Fruit fly (Drosophila melanogaster) whole organism, embryonic: Measurements from ENCODE around the gene Dlc90F.

Experiments used
- CG10267 ChIP-seq: fragments of 200-800 bp; sonication (Bioruptor generic); optimal IDR thresholded peaks from 2 replicates; lab custom pipeline; 2018; ENCODE audit warnings: missing biosample characterization, mild to moderate bottlenecking, missing genetic modification characterization, moderate library complexity
- CG11723 ChIP-seq: fragments of 200-800 bp; sonication (Bioruptor generic); optimal IDR thresholded peaks from 2 replicates; lab custom pipeline; 2017; ENCODE audit warnings: missing biosample characterization, mild to moderate bottlenecking, missing genetic modification characterization
- CG12071 ChIP-seq: fragments of 200-800 bp; sonication (Bioruptor generic); optimal IDR thresholded peaks from 3 replicates; lab custom pipeline; 2018; ENCODE audit warnings: missing biosample characterization, mild to moderate bottlenecking, missing genetic modification characterization
- CG12744 ChIP-seq: fragments of 200-800 bp; sonication (Bioruptor generic); optimal IDR thresholded peaks from 2 replicates; lab custom pipeline; 2016; ENCODE audit warnings: missing biosample characterization, missing genetic modification characterization
- CG13123 ChIP-seq: fragments of 200-800 bp; sonication (Bioruptor generic); optimal IDR thresholded peaks from 2 replicates; lab custom pipeline; 2016; ENCODE audit warnings: missing biosample characterization, missing genetic modification characterization
- CG13624 ChIP-seq: fragments of 200-800 bp; sonication (Bioruptor generic); optimal IDR thresholded peaks from 2 replicates; lab custom pipeline; 2016; ENCODE audit warnings: missing biosample characterization, missing genetic modification characterization
- CG13775 ChIP-seq: fragments of 200-800 bp; sonication (Bioruptor generic); optimal IDR thresholded peaks from 3 replicates; lab custom pipeline; 2017; ENCODE audit warnings: missing biosample characterization, mild to moderate bottlenecking, missing genetic modification characterization
- CG15479 ChIP-seq: fragments of 200-800 bp; sonication (Bioruptor generic); optimal IDR thresholded peaks from 3 replicates; lab custom pipeline; 2019; ENCODE audit warnings: missing biosample characterization, mild to moderate bottlenecking, missing genetic modification characterization, moderate library complexity
- CG17359 ChIP-seq: fragments of 200-800 bp; sonication (Bioruptor generic); optimal IDR thresholded peaks from 3 replicates; lab custom pipeline; 2018; ENCODE audit warnings: missing biosample characterization, mild to moderate bottlenecking, missing genetic modification characterization, moderate library complexity
- CG17361 ChIP-seq: fragments of 200-800 bp; sonication (Bioruptor generic); IDR thresholded peaks from 3 replicates; pipeline ENCODE4 v1.3.6; 2022; ENCODE audit warnings: missing biosample characterization, missing genetic modification characterization
- CG18011 ChIP-seq: fragments of 200-800 bp; sonication (Bioruptor generic); optimal IDR thresholded peaks from 2 replicates; lab custom pipeline; 2017; ENCODE audit warnings: missing biosample characterization, missing genetic modification characterization, mild to moderate bottlenecking, moderate library complexity, missing genotype
- CG2116 ChIP-seq: fragments of 200-800 bp; sonication (Bioruptor generic); optimal IDR thresholded peaks from 3 replicates; lab custom pipeline; 2018; ENCODE audit warnings: missing biosample characterization, mild to moderate bottlenecking, missing genetic modification characterization
- CG2199 ChIP-seq: fragments of 200-800 bp; sonication (Bioruptor generic); IDR thresholded peaks from 3 replicates; pipeline ENCODE4 v1.3.6; 2022; ENCODE audit warnings: missing biosample characterization, missing genetic modification characterization
- CG30403 ChIP-seq: fragments of 200-800 bp; sonication (Bioruptor generic); optimal IDR thresholded peaks from 3 replicates; lab custom pipeline; 2016; ENCODE audit warnings: missing biosample characterization, missing genetic modification characterization
- CG4328 ChIP-seq: fragments of 200-800 bp; sonication (Bioruptor generic); optimal IDR thresholded peaks from 3 replicates; lab custom pipeline; 2017; ENCODE audit warnings: missing biosample characterization, missing genetic modification reagents, missing genetic modification characterization
- CG5245 ChIP-seq: fragments of 200-800 bp; sonication (Bioruptor generic); optimal IDR thresholded peaks from 3 replicates; lab custom pipeline; 2016; ENCODE audit warnings: missing biosample characterization, missing genetic modification characterization
- CG6813 ChIP-seq: fragments of 200-800 bp; sonication (Bioruptor generic); optimal IDR thresholded peaks from 2 replicates; lab custom pipeline; 2017; ENCODE audit warnings: missing biosample characterization, missing genetic modification characterization, mild to moderate bottlenecking, moderate library complexity, missing genetic modification reagents
- CG8359 ChIP-seq: fragments of 200-800 bp; sonication (Bioruptor generic); optimal IDR thresholded peaks from 2 replicates; lab custom pipeline; 2017; ENCODE audit warnings: missing biosample characterization, mild to moderate bottlenecking, missing genetic modification characterization, borderline replicate concordance
- CG9932 ChIP-seq: fragments of 200-800 bp; sonication (Bioruptor generic); IDR thresholded peaks from 2 replicates; pipeline ENCODE4 v1.3.6; 2022; ENCODE audit warnings: missing biosample characterization, missing genetic modification characterization
- Dll ChIP-seq: fragments of 200-800 bp; sonication (Bioruptor generic); IDR thresholded peaks from 4 replicates; pipeline ENCODE4 v1.3.6; 2022; ENCODE audit warnings: missing biosample characterization, missing genetic modification characterization; ENCODE audit not compliant: partially characterized antibody
- Eip74EF ChIP-seq, 2 experiments: fragments of 200-800 bp in 1 of 2; fragments of >200 bp in 1 of 2; sonication (Bioruptor generic) in 1 of 2; optimal IDR thresholded peaks; 2 replicates each; lab custom pipeline; 2017 to 2019; ENCODE audit warnings: missing biosample characterization in 2 of 2, missing genetic modification characterization in 2 of 2, mild to moderate bottlenecking in 1 of 2, moderate library complexity in 1 of 2
- Elba2 ChIP-seq: fragments of 200-800 bp; sonication (Bioruptor generic); optimal IDR thresholded peaks from 3 replicates; lab custom pipeline; 2016; ENCODE audit warnings: missing biosample characterization, missing genetic modification characterization
- Ets65A ChIP-seq: fragments of 200-800 bp; sonication (Bioruptor generic); peaks from one replicate; lab custom pipeline; 2016; ENCODE audit warnings: missing biosample characterization, missing genetic modification characterization
- HLH4C ChIP-seq: fragments of 200-800 bp; sonication (Bioruptor generic); IDR thresholded peaks from 3 replicates; pipeline ENCODE4 v1.3.6; 2022; ENCODE audit warnings: missing biosample characterization, missing genetic modification characterization; ENCODE audit not compliant: partially characterized antibody
- Hand ChIP-seq: fragments of 200-800 bp; sonication (Bioruptor generic); optimal IDR thresholded peaks from 2 replicates; lab custom pipeline; 2017; ENCODE audit warnings: mild to moderate bottlenecking, missing biosample characterization, missing genetic modification reagents, missing genetic modification characterization
- Hmx ChIP-seq: fragments of 200-800 bp; sonication (Bioruptor generic); optimal IDR thresholded peaks from 2 replicates; lab custom pipeline; 2016; ENCODE audit warnings: missing biosample characterization, missing genetic modification characterization
- Hr3 ChIP-seq: fragments of 200-800 bp; sonication (Bioruptor generic); optimal IDR thresholded peaks from 3 replicates; lab custom pipeline; 2016; ENCODE audit warnings: missing biosample characterization, missing genetic modification characterization
- Med ChIP-seq: fragments of 200-800 bp; sonication (Bioruptor generic); peaks from one replicate; lab custom pipeline; 2016; ENCODE audit warnings: missing biosample characterization, missing genetic modification characterization, mild to moderate bottlenecking, inconsistent platforms, moderate library complexity
- Myb ChIP-seq: fragments of 200-800 bp; sonication (Bioruptor generic); optimal IDR thresholded peaks from 2 replicates; lab custom pipeline; 2016; ENCODE audit warnings: missing biosample characterization, missing genetic modification characterization
- NC2α ChIP-seq: fragments of 200-800 bp; sonication (Bioruptor generic); optimal IDR thresholded peaks from 2 replicates; lab custom pipeline; 2016; ENCODE audit warnings: missing biosample characterization, missing genetic modification characterization
- Nf-YA ChIP-seq: fragments of 200-800 bp; sonication (Bioruptor generic); IDR thresholded peaks from 2 replicates; pipeline ENCODE4 v1.3.6; 2022; ENCODE audit warnings: missing biosample characterization, missing genetic modification characterization
- PHDP ChIP-seq: fragments of 200-800 bp; sonication (Bioruptor generic); optimal IDR thresholded peaks from 3 replicates; lab custom pipeline; 2018; ENCODE audit warnings: missing biosample characterization, mild to moderate bottlenecking, missing genetic modification characterization, moderate library complexity
- Scr ChIP-seq: fragments of 200-800 bp; sonication (Bioruptor generic); IDR thresholded peaks from 2 replicates; pipeline ENCODE4 v1.3.6; 2022; ENCODE audit warnings: missing biosample characterization, missing genetic modification characterization; ENCODE audit not compliant: partially characterized antibody
- Ssrp ChIP-seq: fragments of 200-800 bp; sonication (Bioruptor generic); optimal IDR thresholded peaks from 2 replicates; lab custom pipeline; 2018; ENCODE audit warnings: missing biosample characterization, mild to moderate bottlenecking, missing genetic modification characterization, moderate library complexity
- al ChIP-seq: fragments of 200-800 bp; sonication (Bioruptor generic); IDR thresholded peaks from 2 replicates; pipeline ENCODE4 v1.3.6; 2022; ENCODE audit warnings: missing biosample characterization, missing genetic modification characterization
- ash1 ChIP-seq: fragments of 200-800 bp; sonication (Bioruptor generic); optimal IDR thresholded peaks from 2 replicates; lab custom pipeline; 2018; ENCODE audit warnings: missing biosample characterization, mild to moderate bottlenecking, missing genetic modification characterization
- ato ChIP-seq: fragments of 200-800 bp; sonication (Bioruptor generic); IDR thresholded peaks from 2 replicates; pipeline ENCODE4 v1.3.6; 2022; ENCODE audit warnings: missing biosample characterization, missing genetic modification characterization; ENCODE audit not compliant: partially characterized antibody
- br ChIP-seq: fragments of >200 bp; optimal IDR thresholded peaks from 2 replicates; lab custom pipeline; 2017
- chif ChIP-seq, 2 experiments: fragments of 200-800 bp; sonication (Bioruptor generic); optimal IDR thresholded peaks; 3 replicates each; lab custom pipeline; 2016; ENCODE audit warnings: missing biosample characterization in 2 of 2, missing genetic modification characterization in 2 of 2
- chm ChIP-seq: fragments of 200-800 bp; sonication (Bioruptor generic); IDR thresholded peaks from 2 replicates; pipeline ENCODE4 v1.3.6; 2022; ENCODE audit warnings: missing biosample characterization, missing genetic modification characterization
- fru ChIP-seq: fragments of >200 bp; optimal IDR thresholded peaks from 2 replicates; lab custom pipeline; 2017
- jumu ChIP-seq: fragments of 200-800 bp; sonication (Bioruptor generic); optimal IDR thresholded peaks from 3 replicates; lab custom pipeline; 2016; ENCODE audit warnings: missing biosample characterization, missing genetic modification characterization
- ken ChIP-seq: fragments of 200-800 bp; sonication (Bioruptor generic); IDR thresholded peaks from 3 replicates; pipeline ENCODE4 v1.3.6; 2022; ENCODE audit warnings: missing biosample characterization, missing genetic modification characterization
- lab ChIP-seq: fragments of 200-800 bp; sonication (Bioruptor generic); optimal IDR thresholded peaks from 3 replicates; lab custom pipeline; 2017; ENCODE audit warnings: missing biosample characterization, missing genetic modification characterization, mild to moderate bottlenecking, moderate library complexity, missing genetic modification reagents
- nom ChIP-seq: fragments of 200-800 bp; sonication (Bioruptor generic); optimal IDR thresholded peaks from 2 replicates; lab custom pipeline; 2017; ENCODE audit warnings: missing biosample characterization, missing genetic modification characterization, mild to moderate bottlenecking, moderate library complexity, missing genetic modification reagents
- p53 ChIP-seq: fragments of 200-800 bp; sonication (Bioruptor generic); optimal IDR thresholded peaks from 2 replicates; lab custom pipeline; 2016; ENCODE audit warnings: missing biosample characterization, missing genetic modification characterization
- rib ChIP-seq: fragments of 200-800 bp; sonication (Bioruptor generic); IDR thresholded peaks from 2 replicates; pipeline ENCODE4 v1.3.6; 2022; ENCODE audit warnings: missing biosample characterization, missing genetic modification characterization
- sd ChIP-seq: fragments of 200-800 bp; sonication (Bioruptor generic); optimal IDR thresholded peaks from 3 replicates; lab custom pipeline; 2018; ENCODE audit warnings: missing biosample characterization, mild to moderate bottlenecking, missing genetic modification characterization, moderate library complexity
- ttk ChIP-seq: fragments of 200-800 bp; sonication (Bioruptor generic); IDR thresholded peaks from 2 replicates; pipeline ENCODE4 v2.1.2; 2022; ENCODE audit warnings: missing biosample characterization, missing genetic modification characterization
- usp ChIP-seq: fragments of >200 bp; optimal IDR thresholded peaks from 2 replicates; lab custom pipeline; 2017; ENCODE audit warnings: missing biosample characterization, missing genetic modification characterization
- vnd ChIP-seq: fragments of 200-800 bp; sonication (Bioruptor generic); IDR thresholded peaks from 3 replicates; pipeline ENCODE4 v1.3.6; 2022; ENCODE audit warnings: missing biosample characterization, missing genetic modification characterization; ENCODE audit not compliant: partially characterized antibody
- zf30C ChIP-seq: fragments of 200-800 bp; sonication (Bioruptor generic); optimal IDR thresholded peaks from 3 replicates; lab custom pipeline; 2018; ENCODE audit warnings: missing biosample characterization, mild to moderate bottlenecking, missing genetic modification characterization

Gene Dlc90F

DNA sequence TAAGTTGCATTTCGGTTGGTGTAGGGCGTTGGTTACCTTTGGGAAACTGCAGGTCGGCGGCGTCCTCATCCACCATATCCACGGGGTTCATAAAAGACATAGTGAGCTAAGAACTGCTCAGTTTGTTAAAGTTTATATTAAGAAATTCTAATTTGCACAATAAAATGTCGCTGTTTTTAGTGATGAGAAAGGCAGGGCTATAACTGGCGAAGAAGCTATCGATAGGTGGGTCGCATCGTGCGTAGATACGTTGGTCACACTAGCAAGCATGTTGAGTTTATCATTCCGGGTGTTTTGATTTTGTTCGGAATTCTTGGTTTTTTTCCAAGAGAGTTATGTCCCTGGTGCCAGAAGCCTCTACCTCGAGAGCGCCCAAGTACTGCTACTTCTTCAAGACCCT lies 43.7 kb upstream of the Dlc90F start, which contains the start of the genes Ada2a, Polr2D, Tgs1 and moi (continued):
- TF ChIP-seq CG10267: no peak
- no peak for TF ChIP-seq chif (GFP tag; optimal IDR thresholded peaks at IDR 0.05; lab: Kevin White, UChicago)
- TF ChIP-seq p53: no peak
- TF ChIP-seq Scr (GFP tag; lab: Robert Waterston, UW): peak; percentile 79
- no peak for TF ChIP-seq usp (GFP tag; lab: Kevin White, UChicago)
- TF ChIP-seq Med (GFP tag; lab: Kevin White, UChicago): peak; percentile 82
- TF ChIP-seq HLH4C (GFP tag; lab: Robert Waterston, UW): peak; percentile 66; the same call in 2 of the 3 replicates
- TF ChIP-seq jumu (GFP tag; lab: Kevin White, UChicago): no peak
- TF ChIP-seq Eip74EF (GFP tag; optimal IDR thresholded peaks at IDR 0.05; lab: Kevin White, UChicago): no peak
- no peak for TF ChIP-seq chm (GFP tag; lab: Robert Waterston, UW)
- TF ChIP-seq ato (GFP tag; lab: Robert Waterston, UW): peak; percentile 57
- TF ChIP-seq NC2α (GFP tag; lab: Kevin White, UChicago): no peak
- TF ChIP-seq Hr3: no peak
- TF ChIP-seq CG8359 (GFP tag; lab: Kevin White, UChicago): no peak
- TF ChIP-seq CG13123 (GFP tag; lab: Kevin White, UChicago): no peak
- no peak for TF ChIP-seq Ets65A (GFP tag; lab: Kevin White, UChicago)
- TF ChIP-seq CG2199 (GFP tag; lab: Robert Waterston, UW): no peak
- TF ChIP-seq CG17361: no peak
- TF ChIP-seq CG30403 (GFP tag; lab: Kevin White, UChicago): no peak
- peak; percentile 55 for TF ChIP-seq Elba2 (GFP tag; lab: Kevin White, UChicago)
- no peak for TF ChIP-seq ken (GFP tag; lab: Robert Waterston, UW)
- TF ChIP-seq CG9932 (GFP tag; lab: Robert Waterston, UW): peak; percentile 44
- TF ChIP-seq Hmx (GFP tag; lab: Kevin White, UChicago): no peak
- TF ChIP-seq lab (GFP tag; lab: Kevin White, UChicago): no peak
- no peak for TF ChIP-seq CG6813 (GFP tag; lab: Kevin White, UChicago)
- peak; percentile 61 for TF ChIP-seq vnd (GFP tag; lab: Robert Waterston, UW)
- peak; percentile 40 for TF ChIP-seq sd (tag; lab: Kevin White, UChicago)
- TF ChIP-seq Dll: peak; percentile 78
- TF ChIP-seq PHDP (tag; lab: Kevin White, UChicago): no peak
- TF ChIP-seq CG11723 (GFP tag; lab: Kevin White, UChicago): no peak
- no peak for TF ChIP-seq CG4328 (GFP tag; lab: Kevin White, UChicago)
- TF ChIP-seq CG12744: no peak
- peak; percentile 66 for TF ChIP-seq CG2116
- no peak for TF ChIP-seq CG5245 (GFP tag; lab: Kevin White, UChicago)
- no peak for TF ChIP-seq CG12071
- TF ChIP-seq ash1: no peak
- TF ChIP-seq Hand: no peak
- peak; percentile 64 for TF ChIP-seq CG15479 (GFP tag; lab: Kevin White, UChicago)
- TF ChIP-seq Nf-YA (GFP tag; lab: Robert Waterston, UW): no peak
- TF ChIP-seq CG17359 (tag; lab: Kevin White, UChicago): no peak
- TF ChIP-seq fru (lab: Kevin White, UChicago): no peak
- no peak for TF ChIP-seq br (lab: Kevin White, UChicago)
- no peak for TF ChIP-seq nom
- no peak for TF ChIP-seq CG13775 (GFP tag; lab: Kevin White, UChicago)
- TF ChIP-seq Myb: peak; percentile 35
- peak; percentile 33 for TF ChIP-seq CG13624 (GFP tag; lab: Kevin White, UChicago)
- TF ChIP-seq CG18011 (GFP tag; lab: Kevin White, UChicago): no peak
- TF ChIP-seq Ssrp (tag; lab: Kevin White, UChicago): no peak
- no peak for TF ChIP-seq ttk (GFP tag; lab: Robert Waterston, UW)
- TF ChIP-seq zf30C: no peak
- TF ChIP-seq rib: no peak
- TF ChIP-seq al (GFP tag; lab: Robert Waterston, UW): no peak
